Worm (Caenorhabditis elegans): ENCODE measurements around the gene fbxb-50.

fbxb-50 gene

ce11 chrII:1595137-1595536 lies 38.9 kb downstream of the fbxb-50 start, which contains the start of gene clec-20:
Gene clec-20, minus strand, starts transcription at chrII:1595237.
- TF ChIP-seq fkh-6 (tag; optimal IDR thresholded peaks at IDR 0.05) (no peak), nfya-1 (tag; optimal IDR thresholded peaks at IDR 0.05) (no peak), ceh-24 (tag; optimal IDR thresholded peaks at IDR 0.05) (no peak), C38D4.7 (GFP tag; optimal IDR thresholded peaks at IDR 0.05) (no peak), ceh-45 (GFP tag; IDR thresholded peaks at IDR 0.05) (no peak), ref-2 (tag; optimal IDR thresholded peaks at IDR 0.05) (no peak)

- TF ChIP-seq nhr-232 (tag; optimal IDR thresholded peaks at IDR 0.05): no peak
- TF ChIP-seq ama-1 (optimal IDR thresholded peaks at IDR 0.05): no peak
- TF ChIP-seq ceh-48 (tag; optimal IDR thresholded peaks at IDR 0.05): no peak
- TF ChIP-seq lim-6 (tag; optimal IDR thresholded peaks at IDR 0.05): no peak
- TF ChIP-seq pros-1 (tag; optimal IDR thresholded peaks at IDR 0.05): no peak
These were observed 41.2 kb downstream of the fbxb-50 start, which contains the start of gene bath-46 for ce11 chrII:1597101-1598088. Gene bath-46, plus strand, starts transcription at chrII:1597906.

ce11 chrII:1600661-1601060 lies 44.4 kb downstream of the fbxb-50 start, which contains the start of gene bath-26:
Gene bath-26, minus strand, starts transcription at chrII:1600761.
- TF ChIP-seq hlh-13 (GFP tag; optimal IDR thresholded peaks at IDR 0.05) (no peak), ztf-16 (tag; optimal IDR thresholded peaks at IDR 0.05) (no peak), C08G9.2 (tag; optimal IDR thresholded peaks at IDR 0.05) (no peak), pros-1 (tag; optimal IDR thresholded peaks at IDR 0.05) (no peak), ceh-45 (GFP tag; IDR thresholded peaks at IDR 0.05) (no peak), rnt-1 (tag; optimal IDR thresholded peaks at IDR 0.05) (no peak), Y22D7AL.16 (tag; optimal IDR thresholded peaks at IDR 0.05) (no peak), K02D7.2 (tag; optimal IDR thresholded peaks at IDR 0.05) (no peak), dmd-4 (tag; optimal IDR thresholded peaks at IDR 0.05; ENCODE audit: borderline replicate concordance) (no peak), pat-9 (tag; optimal IDR thresholded peaks at IDR 0.05) (no peak), nhr-232 (tag; optimal IDR thresholded peaks at IDR 0.05) (no peak)

ce11 chrII:1601507-1601906 lies 45.3 kb downstream of the fbxb-50 start, which contains the start of gene bath-47:
Gene bath-47, plus strand, starts transcription at chrII:1601811.
- no peak for TF ChIP-seq unc-3 (GFP tag; conservative IDR thresholded peaks at IDR 0.05)
- TF ChIP-seq unc-3 (tag; optimal IDR thresholded peaks at IDR 0.05): no peak
- no peak for TF ChIP-seq nhr-232 (tag; optimal IDR thresholded peaks at IDR 0.05)
- TF ChIP-seq ceh-30 (tag; optimal IDR thresholded peaks at IDR 0.05): no peak
- no peak for TF ChIP-seq fkh-10 (GFP tag; optimal IDR thresholded peaks at IDR 0.05)
- no peak for TF ChIP-seq pha-4 (tag; optimal IDR thresholded peaks at IDR 0.05)
- TF ChIP-seq che-1 (tag; optimal IDR thresholded peaks at IDR 0.05): no peak
- no peak for TF ChIP-seq pag-3 (tag; optimal IDR thresholded peaks at IDR 0.05; ENCODE audit: borderline replicate concordance)
- no peak for TF ChIP-seq ceh-14 (tag; optimal IDR thresholded peaks at IDR 0.05)
- no peak for TF ChIP-seq ceh-2 (tag; optimal IDR thresholded peaks at IDR 0.05)
- no peak for TF ChIP-seq gmeb-2 (tag; optimal IDR thresholded peaks at IDR 0.05)
- TF ChIP-seq unc-42 (tag; optimal IDR thresholded peaks at IDR 0.05): no peak

- no peak for TF ChIP-seq pax-1 (tag; optimal IDR thresholded peaks at IDR 0.05)
- TF ChIP-seq npax-4 (tag; optimal IDR thresholded peaks at IDR 0.05): no peak
- TF ChIP-seq tbx-2 (tag; optimal IDR thresholded peaks at IDR 0.05): no peak
- TF ChIP-seq ets-4 (tag; optimal IDR thresholded peaks at IDR 0.05): no peak
- TF ChIP-seq pros-1 (tag; optimal IDR thresholded peaks at IDR 0.05): no peak
- no peak for TF ChIP-seq rnt-1 (tag; optimal IDR thresholded peaks at IDR 0.05)
- no peak for TF ChIP-seq K02D7.2 (tag; optimal IDR thresholded peaks at IDR 0.05)
These were observed 46.8 kb downstream of the fbxb-50 start for ce11 chrII:1603049-1603448.
